Fruit fly (Drosophila melanogaster) whole organism, embryonic: ENCODE measurements around the gene Hip14.

Source experiments
- ATbp ChIP-seq: fragments of 200-800 bp; sonication (Bioruptor generic); optimal IDR thresholded peaks from 2 replicates; lab custom pipeline; 2017; ENCODE audit warnings: missing biosample characterization, mild to moderate bottlenecking, missing genetic modification characterization, missing genetic modification reagents
- Awh ChIP-seq: fragments of 200-800 bp; sonication (Bioruptor generic); IDR thresholded peaks from 2 replicates; pipeline ENCODE4, ENCODE4 v1.3.6; 2022; ENCODE audit warnings: missing biosample characterization, missing genetic modification characterization
- CG10366 ChIP-seq: fragments of 200-800 bp; sonication (Bioruptor generic); IDR thresholded peaks from 2 replicates; pipeline ENCODE4 v1.3.6; 2022; ENCODE audit warnings: missing biosample characterization, missing genetic modification characterization
- CG10565 ChIP-seq: fragments of 200-800 bp; sonication (Bioruptor generic); optimal IDR thresholded peaks from 3 replicates; lab custom pipeline; 2016; ENCODE audit warnings: missing biosample characterization, mild to moderate bottlenecking, missing genetic modification characterization
- CG11560 ChIP-seq: fragments of 200-800 bp; sonication (Bioruptor generic); IDR thresholded peaks from 3 replicates; pipeline ENCODE4 v1.3.6; 2022; ENCODE audit warnings: missing biosample characterization, missing genetic modification characterization
- CG11696 ChIP-seq: fragments of 200-800 bp; sonication (Bioruptor generic); IDR thresholded peaks from 2 replicates; pipeline ENCODE4 v1.3.6; 2022; ENCODE audit warnings: missing biosample characterization, missing genetic modification characterization
- CG12071 ChIP-seq: fragments of 200-800 bp; sonication (Bioruptor generic); optimal IDR thresholded peaks from 3 replicates; lab custom pipeline; 2018; ENCODE audit warnings: missing biosample characterization, mild to moderate bottlenecking, missing genetic modification characterization
- CG12299 ChIP-seq: fragments of 200-800 bp; sonication (Bioruptor generic); optimal IDR thresholded peaks from 2 replicates; lab custom pipeline; 2018; ENCODE audit warnings: missing biosample characterization, mild to moderate bottlenecking, missing genetic modification characterization
- CG15011 ChIP-seq: fragments of 200-800 bp; sonication (Bioruptor generic); optimal IDR thresholded peaks from 3 replicates; lab custom pipeline; 2018; ENCODE audit warnings: missing biosample characterization, mild to moderate bottlenecking, missing genetic modification characterization
- CG1529 ChIP-seq: fragments of 200-800 bp; sonication (Bioruptor generic); optimal IDR thresholded peaks from 3 replicates; lab custom pipeline; 2018; ENCODE audit warnings: missing biosample characterization, missing genetic modification characterization
- CG15514 ChIP-seq: fragments of 200-800 bp; sonication (Bioruptor generic); optimal IDR thresholded peaks from 3 replicates; lab custom pipeline; 2017; ENCODE audit warnings: missing biosample characterization, missing genetic modification characterization, mild to moderate bottlenecking, moderate library complexity, missing genetic modification reagents
- CG16813 ChIP-seq: fragments of 200-800 bp; sonication (Bioruptor generic); IDR thresholded peaks from 3 replicates; pipeline ENCODE4 v1.3.6; 2022; ENCODE audit warnings: missing biosample characterization, missing genetic modification characterization; ENCODE audit not compliant: partially characterized antibody
- CG17802 ChIP-seq: fragments of 200-800 bp; sonication (Bioruptor generic); optimal IDR thresholded peaks from 2 replicates; lab custom pipeline; 2018; ENCODE audit warnings: missing biosample characterization, mild to moderate bottlenecking, missing genetic modification characterization, moderate library complexity
- CG17912 ChIP-seq: fragments of 200-800 bp; sonication (Bioruptor generic); optimal IDR thresholded peaks from 2 replicates; lab custom pipeline; 2018; ENCODE audit warnings: missing biosample characterization, mild to moderate bottlenecking, missing genetic modification characterization
- CG18619 ChIP-seq: fragments of 200-800 bp; sonication (Bioruptor generic); optimal IDR thresholded peaks from 3 replicates; lab custom pipeline; 2017; ENCODE audit warnings: missing biosample characterization, mild to moderate bottlenecking, missing genetic modification characterization
- CG2202 ChIP-seq: fragments of 200-800 bp; sonication (Bioruptor generic); optimal IDR thresholded peaks from 2 replicates; lab custom pipeline; 2018; ENCODE audit warnings: missing biosample characterization, mild to moderate bottlenecking, missing genetic modification characterization
- CG32772 ChIP-seq: fragments of 200-800 bp; sonication (Bioruptor generic); IDR thresholded peaks from 2 replicates; pipeline ENCODE4 v1.3.6; 2022; ENCODE audit warnings: missing biosample characterization, missing genetic modification characterization
- CG34224 ChIP-seq: fragments of 200-800 bp; sonication (Bioruptor generic); IDR thresholded peaks from 3 replicates; pipeline ENCODE4 v1.3.6; 2022; ENCODE audit warnings: missing biosample characterization, missing genetic modification characterization; ENCODE audit not compliant: partially characterized antibody
- CG4730 ChIP-seq: fragments of 200-800 bp; sonication (Bioruptor generic); IDR thresholded peaks from 2 replicates; pipeline ENCODE4 v1.3.6; 2022; ENCODE audit warnings: missing biosample characterization, missing genetic modification characterization
- CG6683 ChIP-seq: fragments of 200-800 bp; sonication (Bioruptor generic); optimal IDR thresholded peaks from 2 replicates; lab custom pipeline; 2017; ENCODE audit warnings: missing biosample characterization, mild to moderate bottlenecking, missing genetic modification characterization, missing genetic modification reagents
- CG6765 ChIP-seq: fragments of 200-800 bp; sonication (Bioruptor generic); optimal IDR thresholded peaks from 3 replicates; lab custom pipeline; 2017; ENCODE audit warnings: missing biosample characterization, mild to moderate bottlenecking, missing genetic modification characterization
- CG6791 ChIP-seq: fragments of 200-800 bp; sonication (Bioruptor generic); IDR thresholded peaks from 3 replicates; pipeline ENCODE4 v1.3.6; 2022; ENCODE audit warnings: missing biosample characterization, missing genetic modification characterization; ENCODE audit not compliant: partially characterized antibody
- CG7963 ChIP-seq: fragments of 200-800 bp; sonication (Bioruptor generic); IDR thresholded peaks from 3 replicates; pipeline ENCODE4 v1.3.6; 2022; ENCODE audit warnings: missing biosample characterization, missing genetic modification characterization; ENCODE audit not compliant: partially characterized antibody
- Dip3 ChIP-seq: fragments of 200-800 bp; sonication (Bioruptor generic); optimal IDR thresholded peaks from 3 replicates; lab custom pipeline; 2016; ENCODE audit warnings: missing biosample characterization, missing genetic modification characterization
- Hr3 ChIP-seq: fragments of 200-800 bp; sonication (Bioruptor generic); optimal IDR thresholded peaks from 3 replicates; lab custom pipeline; 2016; ENCODE audit warnings: missing biosample characterization, missing genetic modification characterization
- Jarid2 ChIP-seq: fragments of 200-800 bp; sonication (Bioruptor generic); optimal IDR thresholded peaks from 3 replicates; lab custom pipeline; 2017; ENCODE audit warnings: mild to moderate bottlenecking, missing biosample characterization, missing genetic modification reagents, missing genetic modification characterization
- Pdp1 ChIP-seq, 2 experiments: fragments of 200-800 bp; sonication (Bioruptor generic); optimal IDR thresholded peaks; 3 replicates each; lab custom pipeline; 2016; ENCODE audit warnings: missing biosample characterization in 2 of 2, missing genetic modification characterization in 2 of 2, mild to moderate bottlenecking in 1 of 2, moderate library complexity in 1 of 2
- Side ChIP-seq: fragments of 200-800 bp; sonication (Bioruptor generic); optimal IDR thresholded peaks from 2 replicates; lab custom pipeline; 2016; ENCODE audit warnings: missing biosample characterization, missing genetic modification characterization
- Sox100B ChIP-seq: fragments of 200-800 bp; sonication (Bioruptor generic); optimal IDR thresholded peaks from 3 replicates; lab custom pipeline; 2018; ENCODE audit warnings: missing biosample characterization, mild to moderate bottlenecking, missing genetic modification characterization
- abd-A ChIP-seq: fragments of 200-800 bp; sonication (Bioruptor generic); optimal IDR thresholded peaks from 3 replicates; lab custom pipeline; 2019; ENCODE audit warnings: missing biosample characterization, mild to moderate bottlenecking, missing genetic modification characterization, moderate library complexity
- ap ChIP-seq: fragments of 200-800 bp; sonication (Bioruptor generic); IDR thresholded peaks from 2 replicates; pipeline ENCODE4 v1.3.6; 2022; ENCODE audit warnings: missing biosample characterization, missing genetic modification characterization
- caup ChIP-seq: fragments of 200-800 bp; sonication (Bioruptor generic); optimal IDR thresholded peaks from 3 replicates; lab custom pipeline; 2017; ENCODE audit warnings: missing biosample characterization, mild to moderate bottlenecking, missing genetic modification characterization, moderate library complexity; ENCODE audit not compliant: severe bottlenecking
- cg ChIP-seq: fragments of 200-800 bp; sonication (Bioruptor generic); optimal IDR thresholded peaks from 3 replicates; lab custom pipeline; 2019; ENCODE audit warnings: missing biosample characterization, mild to moderate bottlenecking, missing genetic modification characterization, moderate library complexity
- chn ChIP-seq: fragments of 200-800 bp; sonication (Bioruptor generic); optimal IDR thresholded peaks from 2 replicates; lab custom pipeline; 2016; ENCODE audit warnings: missing biosample characterization, missing genetic modification characterization
- crol ChIP-seq: fragments of 200-800 bp; sonication (Bioruptor generic); IDR thresholded peaks from 2 replicates; pipeline ENCODE4 v1.3.6; 2022; ENCODE audit warnings: missing biosample characterization, missing genetic modification characterization
- da ChIP-seq: fragments of 200-800 bp; sonication (Bioruptor generic); optimal IDR thresholded peaks from 2 replicates; lab custom pipeline; 2016; ENCODE audit warnings: missing biosample characterization, missing genetic modification characterization
- eve ChIP-seq, 2 experiments: fragments of >200 bp; optimal IDR thresholded peaks; 2 replicates each; lab custom pipeline; 2017; ENCODE audit warnings: missing biosample characterization in 2 of 2, missing genetic modification characterization in 2 of 2
- fd64A ChIP-seq: fragments of 200-800 bp; sonication (Bioruptor generic); optimal IDR thresholded peaks from 3 replicates; lab custom pipeline; 2018; ENCODE audit warnings: missing biosample characterization, mild to moderate bottlenecking, missing genetic modification characterization
- gce ChIP-seq: fragments of 200-800 bp; sonication (Bioruptor generic); IDR thresholded peaks from 3 replicates; pipeline ENCODE4 v1.3.6; 2022; ENCODE audit warnings: missing biosample characterization, missing genetic modification characterization
- grau ChIP-seq: fragments of 200-800 bp; optimal IDR thresholded peaks from 3 replicates; lab custom pipeline; 2019; ENCODE audit warnings: missing biosample characterization, mild to moderate bottlenecking, missing genetic modification characterization, moderate library complexity
- jumu ChIP-seq: fragments of 200-800 bp; sonication (Bioruptor generic); optimal IDR thresholded peaks from 3 replicates; lab custom pipeline; 2016; ENCODE audit warnings: missing biosample characterization, missing genetic modification characterization
- kay ChIP-seq: fragments of 200-800 bp; sonication (Bioruptor generic); optimal IDR thresholded peaks from 2 replicates; lab custom pipeline; 2016; ENCODE audit warnings: missing biosample characterization, missing genetic modification characterization
- ken ChIP-seq: fragments of 200-800 bp; sonication (Bioruptor generic); IDR thresholded peaks from 3 replicates; pipeline ENCODE4 v1.3.6; 2022; ENCODE audit warnings: missing biosample characterization, missing genetic modification characterization
- pho ChIP-seq: fragments of 200-800 bp; sonication (Bioruptor generic); optimal IDR thresholded peaks from 2 replicates; lab custom pipeline; 2016; ENCODE audit warnings: missing biosample characterization, missing genetic modification characterization
- rib ChIP-seq: fragments of 200-800 bp; sonication (Bioruptor generic); IDR thresholded peaks from 2 replicates; pipeline ENCODE4 v1.3.6; 2022; ENCODE audit warnings: missing biosample characterization, missing genetic modification characterization
- stc ChIP-seq: fragments of 200-800 bp; sonication (Bioruptor generic); IDR thresholded peaks from 2 replicates; pipeline ENCODE4 v1.3.6; 2022; ENCODE audit warnings: missing biosample characterization, missing genetic modification characterization
- tx ChIP-seq: fragments of 200-800 bp; sonication (Bioruptor generic); optimal IDR thresholded peaks from 2 replicates; lab custom pipeline; 2016; ENCODE audit warnings: missing biosample characterization, missing genetic modification characterization
- unc-4 ChIP-seq: fragments of 200-800 bp; sonication (Bioruptor generic); IDR thresholded peaks from 2 replicates; pipeline ENCODE4 v1.3.6; 2022; ENCODE audit warnings: missing biosample characterization, missing genetic modification characterization; ENCODE audit not compliant: partially characterized antibody
- wor ChIP-seq: fragments of 200-800 bp; sonication (Bioruptor generic); IDR thresholded peaks from 2 replicates; pipeline ENCODE4 v1.3.6; 2022; ENCODE audit warnings: missing biosample characterization, missing genetic modification characterization
- zen2 ChIP-seq: fragments of 200-800 bp; sonication (Bioruptor generic); IDR thresholded peaks from 3 replicates; pipeline ENCODE4 v1.3.6; 2022; ENCODE audit warnings: missing biosample characterization, missing genetic modification characterization; ENCODE audit not compliant: partially characterized antibody

Gene Hip14

dm6 chr3L:15956448-15957010 lies 31.5 kb upstream of the Hip14 start, which contains the start of gene elgi (continued):
- TF ChIP-seq Jarid2 (GFP tag; lab: Kevin White, UChicago) (no peak), CG6765 (GFP tag; lab: Kevin White, UChicago) (peak; percentile 27), Awh (GFP tag; lab: Robert Waterston, UW) (no peak), abd-A (no peak), caup (GFP tag; lab: Kevin White, UChicago) (peak; percentile 72), chn (peak; percentile 46), cg (GFP tag; lab: Kevin White, UChicago) (no peak), CG6683 (GFP tag; lab: Kevin White, UChicago) (no peak), zen2 (GFP tag; lab: Robert Waterston, UW) (no peak; the same call in 2 of the 3 replicates), CG17912 (no peak), CG1529 (GFP tag; lab: Kevin White, UChicago) (peak; percentile 6), CG10366 (0 out of 2 replicates have a peak, but pooled peaks have one; percentile 41), CG12299 (tag; lab: Kevin White, UChicago) (no peak), jumu (GFP tag; lab: Kevin White, UChicago) (peak; percentile 49), CG4730 (GFP tag; lab: Robert Waterston, UW) (no peak), CG7963 (no peak), ATbp (GFP tag; lab: Kevin White, UChicago) (no peak), crol (GFP tag; lab: Robert Waterston, UW) (no peak), CG34224 (GFP tag; lab: Robert Waterston, UW) (peak; percentile 40; the same call in 2 of the 3 replicates), ken (peak; percentile 74; the same call in 2 of the 3 replicates), Dip3 (GFP tag; lab: Kevin White, UChicago) (peak; percentile 63), stc (GFP tag; lab: Robert Waterston, UW) (no peak), da (no peak), CG11560 (no peak), grau (tag; lab: Kevin White, UChicago) (peak; percentile 41), Side (GFP tag; lab: Kevin White, UChicago) (peak; percentile 55), CG17802 (tag; lab: Kevin White, UChicago) (no peak), CG16813 (GFP tag; lab: Robert Waterston, UW) (no peak), CG15011 (GFP tag; lab: Kevin White, UChicago) (no peak), Pdp1 (GFP tag; optimal IDR thresholded peaks at IDR 0.05; lab: Kevin White, UChicago) (peak; percentile 48 to 55), wor (GFP tag; lab: Robert Waterston, UW) (no peak), rib (GFP tag; lab: Robert Waterston, UW) (no peak), CG12071 (GFP tag; lab: Kevin White, UChicago) (peak; percentile 25), CG6791 (GFP tag; lab: Robert Waterston, UW) (0 out of 3 replicates have a peak, but pooled peaks have one; percentile 11), CG2202 (tag; lab: Kevin White, UChicago) (no peak), tx (GFP tag; lab: Kevin White, UChicago) (peak; percentile 15), Hr3 (GFP tag; lab: Kevin White, UChicago) (peak; percentile 53), Sox100B (GFP tag; lab: Kevin White, UChicago) (no peak), CG10565 (GFP tag; lab: Kevin White, UChicago) (no peak), pho (GFP tag; lab: Kevin White, UChicago) (peak; percentile 67), ap (no peak), CG15514 (GFP tag; lab: Kevin White, UChicago) (peak; percentile 66), eve (GFP tag; optimal IDR thresholded peaks at IDR 0.05; lab: Kevin White, UChicago) (no peak), CG32772 (GFP tag; lab: Robert Waterston, UW) (peak; percentile 81), fd64A (GFP tag; lab: Kevin White, UChicago) (no peak), kay (no peak), CG11696 (GFP tag; lab: Robert Waterston, UW) (no peak), unc-4 (GFP tag; lab: Robert Waterston, UW) (peak; percentile 30; the same call in 1 of the 2 replicates), gce (GFP tag; lab: Robert Waterston, UW) (no peak), CG18619 (GFP tag; lab: Kevin White, UChicago) (peak; percentile 39)
